Fruit fly (Drosophila melanogaster) whole organism, embryonic: ENCODE measurements around the gene Dsp1.

Source experiments
- BtbVII ChIP-seq: fragments of 200-800 bp; sonication (Bioruptor generic); optimal IDR thresholded peaks from 3 replicates; lab custom pipeline; 2017; ENCODE audit warnings: missing biosample characterization, mild to moderate bottlenecking, missing genetic modification characterization
- CG11247 ChIP-seq: fragments of 200-800 bp; sonication (Bioruptor generic); IDR thresholded peaks from 2 replicates; pipeline ENCODE4 v1.3.6; 2022; ENCODE audit warnings: missing biosample characterization, missing genetic modification characterization
- CG11456 ChIP-seq: fragments of 200-800 bp; sonication (Bioruptor generic); IDR thresholded peaks from 3 replicates; pipeline ENCODE4 v1.3.6; 2022; ENCODE audit warnings: missing biosample characterization, missing genetic modification characterization
- CG11504 ChIP-seq: fragments of 200-800 bp; sonication (Bioruptor generic); optimal IDR thresholded peaks from 3 replicates; lab custom pipeline; 2019; ENCODE audit warnings: missing biosample characterization, mild to moderate bottlenecking, missing genetic modification characterization, moderate library complexity
- CG12659 ChIP-seq: fragments of 200-800 bp; sonication (Bioruptor generic); optimal IDR thresholded peaks from 3 replicates; lab custom pipeline; 2017; ENCODE audit warnings: mild to moderate bottlenecking, missing biosample characterization, missing genetic modification reagents, missing genetic modification characterization
- CG13624 ChIP-seq: fragments of 200-800 bp; sonication (Bioruptor generic); optimal IDR thresholded peaks from 2 replicates; lab custom pipeline; 2016; ENCODE audit warnings: missing biosample characterization, missing genetic modification characterization
- CG1529 ChIP-seq: fragments of 200-800 bp; sonication (Bioruptor generic); optimal IDR thresholded peaks from 3 replicates; lab custom pipeline; 2018; ENCODE audit warnings: missing biosample characterization, missing genetic modification characterization
- CG15514 ChIP-seq: fragments of 200-800 bp; sonication (Bioruptor generic); optimal IDR thresholded peaks from 3 replicates; lab custom pipeline; 2017; ENCODE audit warnings: missing biosample characterization, missing genetic modification characterization, mild to moderate bottlenecking, moderate library complexity, missing genetic modification reagents
- CG1603 ChIP-seq: fragments of 200-800 bp; sonication (Bioruptor generic); optimal IDR thresholded peaks from 2 replicates; lab custom pipeline; 2019; ENCODE audit warnings: missing biosample characterization, mild to moderate bottlenecking, missing genetic modification characterization, moderate library complexity
- CG16813 ChIP-seq: fragments of 200-800 bp; sonication (Bioruptor generic); IDR thresholded peaks from 3 replicates; pipeline ENCODE4 v1.3.6; 2022; ENCODE audit warnings: missing biosample characterization, missing genetic modification characterization; ENCODE audit not compliant: partially characterized antibody
- CG30403 ChIP-seq: fragments of 200-800 bp; sonication (Bioruptor generic); optimal IDR thresholded peaks from 3 replicates; lab custom pipeline; 2016; ENCODE audit warnings: missing biosample characterization, missing genetic modification characterization
- CG31365 ChIP-seq: fragments of 200-800 bp; sonication (Bioruptor generic); optimal IDR thresholded peaks from 2 replicates; lab custom pipeline; 2018; ENCODE audit warnings: missing biosample characterization, mild to moderate bottlenecking, missing genetic modification characterization
- CG32767 ChIP-seq: fragments of 200-800 bp; sonication (Bioruptor generic); IDR thresholded peaks from 2 replicates; pipeline ENCODE4 v1.3.6; 2022; ENCODE audit warnings: missing biosample characterization, missing genetic modification characterization
- CG33557 ChIP-seq: fragments of 200-800 bp; sonication (Bioruptor generic); optimal IDR thresholded peaks from 2 replicates; lab custom pipeline; 2019; ENCODE audit warnings: missing biosample characterization, mild to moderate bottlenecking, missing genetic modification characterization, moderate library complexity
- CG34224 ChIP-seq: fragments of 200-800 bp; sonication (Bioruptor generic); IDR thresholded peaks from 3 replicates; pipeline ENCODE4 v1.3.6; 2022; ENCODE audit warnings: missing biosample characterization, missing genetic modification characterization; ENCODE audit not compliant: partially characterized antibody
- CG6791 ChIP-seq: fragments of 200-800 bp; sonication (Bioruptor generic); IDR thresholded peaks from 3 replicates; pipeline ENCODE4 v1.3.6; 2022; ENCODE audit warnings: missing biosample characterization, missing genetic modification characterization; ENCODE audit not compliant: partially characterized antibody
- CG8089 ChIP-seq: fragments of 200-800 bp; sonication (Bioruptor generic); optimal IDR thresholded peaks from 3 replicates; lab custom pipeline; 2016; ENCODE audit warnings: missing biosample characterization, missing genetic modification characterization
- CoRest ChIP-seq: fragments of 200-800 bp; sonication (Bioruptor generic); optimal IDR thresholded peaks from 3 replicates; lab custom pipeline; 2018; ENCODE audit warnings: missing biosample characterization, mild to moderate bottlenecking, missing genetic modification characterization, moderate library complexity
- Dek ChIP-seq: fragments of 200-800 bp; sonication (Bioruptor generic); optimal IDR thresholded peaks from 3 replicates; lab custom pipeline; 2019; ENCODE audit warnings: missing biosample characterization, mild to moderate bottlenecking, missing genetic modification characterization, moderate library complexity
- Dref ChIP-seq: fragments of 200-800 bp; sonication (Bioruptor generic); IDR thresholded peaks from 2 replicates; pipeline ENCODE4 v1.3.6; 2022; ENCODE audit warnings: missing biosample characterization, missing genetic modification characterization
- Drgx ChIP-seq: fragments of 200-800 bp; sonication (Bioruptor generic); IDR thresholded peaks from 2 replicates; pipeline ENCODE4 v1.3.6; 2022; ENCODE audit warnings: missing biosample characterization, missing genetic modification characterization
- Ets97D ChIP-seq: fragments of 200-800 bp; sonication (Bioruptor generic); optimal IDR thresholded peaks from 3 replicates; lab custom pipeline; 2016; ENCODE audit warnings: missing biosample characterization, missing genetic modification characterization
- Fer1 ChIP-seq: fragments of 200-800 bp; sonication (Bioruptor generic); optimal IDR thresholded peaks from 2 replicates; lab custom pipeline; 2017; ENCODE audit warnings: missing biosample characterization, mild to moderate bottlenecking, missing genetic modification characterization
- Hey ChIP-seq: fragments of 200-800 bp; sonication (Bioruptor generic); optimal IDR thresholded peaks from 3 replicates; lab custom pipeline; 2018; ENCODE audit warnings: missing biosample characterization, mild to moderate bottlenecking, missing genetic modification characterization
- Lim3 ChIP-seq: fragments of 200-800 bp; sonication (Bioruptor generic); IDR thresholded peaks from 2 replicates; pipeline ENCODE4 v1.3.6; 2022; ENCODE audit warnings: missing biosample characterization, missing genetic modification characterization
- MBD-R2 ChIP-seq: fragments of 200-800 bp; sonication (Bioruptor generic); IDR thresholded peaks from 2 replicates; pipeline ENCODE4 v1.3.6; 2022; ENCODE audit warnings: missing biosample characterization, missing genetic modification characterization
- Opbp ChIP-seq: fragments of 200-800 bp; sonication (Bioruptor generic); IDR thresholded peaks from 3 replicates; pipeline ENCODE4 v1.3.6; 2022; ENCODE audit warnings: missing biosample characterization, missing genetic modification characterization; ENCODE audit not compliant: partially characterized antibody
- Rfx ChIP-seq: fragments of 200-800 bp; sonication (Bioruptor generic); IDR thresholded peaks from 2 replicates; pipeline ENCODE4 v1.3.6; 2022; ENCODE audit warnings: missing biosample characterization, missing genetic modification characterization
- Scr ChIP-seq: fragments of 200-800 bp; sonication (Bioruptor generic); IDR thresholded peaks from 2 replicates; pipeline ENCODE4 v1.3.6; 2022; ENCODE audit warnings: missing biosample characterization, missing genetic modification characterization; ENCODE audit not compliant: partially characterized antibody
- Six4 ChIP-seq: fragments of 200-800 bp; sonication (Bioruptor generic); optimal IDR thresholded peaks from 2 replicates; lab custom pipeline; 2016; ENCODE audit warnings: missing biosample characterization, missing genetic modification characterization
- bab2 ChIP-seq: fragments of 200-800 bp; sonication (Bioruptor generic); optimal IDR thresholded peaks from 2 replicates; lab custom pipeline; 2016; ENCODE audit warnings: missing biosample characterization, missing genetic modification characterization
- crp ChIP-seq, 2 experiments: fragments of 200-800 bp; sonication (Bioruptor generic); optimal IDR thresholded peaks; 2 replicates in 1 of 2; 3 replicates in 1 of 2; lab custom pipeline; 2017; ENCODE audit warnings: missing biosample characterization in 2 of 2, missing genetic modification characterization in 2 of 2, mild to moderate bottlenecking in 1 of 2, moderate library complexity in 1 of 2
- gce ChIP-seq: fragments of 200-800 bp; sonication (Bioruptor generic); IDR thresholded peaks from 3 replicates; pipeline ENCODE4 v1.3.6; 2022; ENCODE audit warnings: missing biosample characterization, missing genetic modification characterization
- gro ChIP-seq: fragments of 200-800 bp; sonication (Bioruptor generic); optimal IDR thresholded peaks from 2 replicates; lab custom pipeline; 2016; ENCODE audit warnings: missing biosample characterization, missing genetic modification characterization
- h ChIP-seq: fragments of >200 bp; optimal IDR thresholded peaks from 2 replicates; lab custom pipeline; 2017
- inv ChIP-seq: fragments of 200-800 bp; sonication (Bioruptor generic); IDR thresholded peaks from 2 replicates; pipeline ENCODE4 v1.3.6; 2022; ENCODE audit warnings: missing biosample characterization, missing genetic modification characterization; ENCODE audit not compliant: partially characterized antibody
- knrl ChIP-seq: fragments of 200-800 bp; sonication (Bioruptor generic); IDR thresholded peaks from 3 replicates; pipeline ENCODE4 v1.3.6; 2022; ENCODE audit warnings: missing biosample characterization, missing genetic modification characterization; ENCODE audit not compliant: partially characterized antibody
- lab ChIP-seq: fragments of 200-800 bp; sonication (Bioruptor generic); optimal IDR thresholded peaks from 3 replicates; lab custom pipeline; 2017; ENCODE audit warnings: missing biosample characterization, missing genetic modification characterization, mild to moderate bottlenecking, moderate library complexity, missing genetic modification reagents
- nerfin-2 ChIP-seq: fragments of 200-800 bp; sonication (Bioruptor generic); IDR thresholded peaks from 2 replicates; pipeline ENCODE4 v1.3.6; 2022; ENCODE audit warnings: missing biosample characterization, missing genetic modification characterization; ENCODE audit not compliant: partially characterized antibody
- nmo ChIP-seq: fragments of 200-800 bp; sonication (Bioruptor generic); optimal IDR thresholded peaks from 2 replicates; lab custom pipeline; 2018; ENCODE audit warnings: missing biosample characterization, mild to moderate bottlenecking, missing genetic modification characterization, moderate library complexity
- pb ChIP-seq: fragments of 200-800 bp; sonication (Bioruptor generic); optimal IDR thresholded peaks from 3 replicates; lab custom pipeline; 2016; ENCODE audit warnings: missing biosample characterization, missing genetic modification characterization
- pfk ChIP-seq: fragments of 200-800 bp; sonication (Bioruptor generic); optimal IDR thresholded peaks from 2 replicates; lab custom pipeline; 2018; ENCODE audit warnings: missing biosample characterization, mild to moderate bottlenecking, missing genetic modification characterization, moderate library complexity
- sima ChIP-seq: fragments of 200-800 bp; sonication (Bioruptor generic); optimal IDR thresholded peaks from 2 replicates; lab custom pipeline; 2016; ENCODE audit warnings: missing biosample characterization, missing genetic modification characterization
- tin ChIP-seq: fragments of 200-800 bp; sonication (Bioruptor generic); optimal IDR thresholded peaks from 3 replicates; lab custom pipeline; 2016; ENCODE audit warnings: missing biosample characterization, missing genetic modification characterization
- trem ChIP-seq: fragments of 200-800 bp; optimal IDR thresholded peaks from 3 replicates; lab custom pipeline; 2019; ENCODE audit warnings: missing biosample characterization, mild to moderate bottlenecking, missing genetic modification characterization, moderate library complexity
- vnd ChIP-seq: fragments of 200-800 bp; sonication (Bioruptor generic); IDR thresholded peaks from 3 replicates; pipeline ENCODE4 v1.3.6; 2022; ENCODE audit warnings: missing biosample characterization, missing genetic modification characterization; ENCODE audit not compliant: partially characterized antibody
- wek ChIP-seq: fragments of 200-800 bp; sonication (Bioruptor generic); optimal IDR thresholded peaks from 3 replicates; lab custom pipeline; 2018; ENCODE audit warnings: missing biosample characterization, mild to moderate bottlenecking, missing genetic modification characterization, moderate library complexity
- yki ChIP-seq: fragments of >200 bp; optimal IDR thresholded peaks from 3 replicates; lab custom pipeline; 2018
- z ChIP-seq: fragments of 200-800 bp; sonication (Bioruptor generic); IDR thresholded peaks from 3 replicates; pipeline ENCODE4 v1.3.6; 2022; ENCODE audit warnings: missing biosample characterization, missing genetic modification characterization

Dsp1 gene

dm6 chrX:16331562-16332233 is 1.7 kb upstream of the Dsp1 start (continued):
- peak; percentile 11 for TF ChIP-seq nmo (GFP tag; lab: Kevin White, UChicago)
- TF ChIP-seq Six4 (GFP tag; lab: Kevin White, UChicago) = no peak
- no peak for TF ChIP-seq CG33557 (GFP tag; lab: Kevin White, UChicago)
- TF ChIP-seq CG11504 (tag; lab: Kevin White, UChicago) = no peak
- no peak for TF ChIP-seq CG11456
- peak; percentile 28 for TF ChIP-seq CoRest
- no peak for TF ChIP-seq h
- TF ChIP-seq gce (GFP tag; lab: Robert Waterston, UW) = no peak
- TF ChIP-seq gro = no peak
- peak; percentile 19 for TF ChIP-seq Ets97D (GFP tag; lab: Kevin White, UChicago)
- peak; percentile 90 for TF ChIP-seq CG15514 (GFP tag; lab: Kevin White, UChicago)
- peak in 1 of 2 experiments; percentile 8 for TF ChIP-seq crp (GFP tag; optimal IDR thresholded peaks at IDR 0.05; lab: Kevin White, UChicago)
- peak; percentile 89 for TF ChIP-seq Opbp (GFP tag; lab: Robert Waterston, UW)
- no peak for TF ChIP-seq CG32767 (GFP tag; lab: Robert Waterston, UW)
- peak; percentile 77 for TF ChIP-seq inv (GFP tag; lab: Robert Waterston, UW)
- no peak for TF ChIP-seq Drgx
- peak; percentile 48 for TF ChIP-seq Dref (GFP tag; lab: Robert Waterston, UW)
- no peak for TF ChIP-seq tin (GFP tag; lab: Kevin White, UChicago)
- TF ChIP-seq MBD-R2 = peak; percentile 47; the same call in 1 of the 2 replicates
- TF ChIP-seq Lim3 (GFP tag; lab: Robert Waterston, UW) = no peak
- no peak for TF ChIP-seq CG30403 (GFP tag; lab: Kevin White, UChicago)
- TF ChIP-seq z = no peak
- no peak for TF ChIP-seq lab (GFP tag; lab: Kevin White, UChicago)
- TF ChIP-seq knrl (GFP tag; lab: Robert Waterston, UW) = peak; percentile 89
- TF ChIP-seq wek = peak; percentile 2
- TF ChIP-seq sima (GFP tag; lab: Kevin White, UChicago) = no peak
- TF ChIP-seq pb (GFP tag; lab: Kevin White, UChicago) = no peak
- TF ChIP-seq yki = no peak
- TF ChIP-seq Rfx = peak; percentile 67
- no peak for TF ChIP-seq CG31365 (tag; lab: Kevin White, UChicago)
- TF ChIP-seq CG1603 (tag; lab: Kevin White, UChicago) = peak; percentile 59
- TF ChIP-seq vnd = peak; percentile 61; the same call in 2 of the 3 replicates
- no peak for TF ChIP-seq CG13624
- no peak for TF ChIP-seq CG1529 (GFP tag; lab: Kevin White, UChicago)
- TF ChIP-seq bab2 = no peak
- no peak for TF ChIP-seq Fer1 (GFP tag; lab: Kevin White, UChicago)
- peak; percentile 84 for TF ChIP-seq CG6791 (GFP tag; lab: Robert Waterston, UW)
- no peak for TF ChIP-seq Hey (tag; lab: Kevin White, UChicago)
- no peak for TF ChIP-seq CG11247
- TF ChIP-seq CG12659 (GFP tag; lab: Kevin White, UChicago) = peak; percentile 39
- peak; percentile 78 for TF ChIP-seq CG34224
- TF ChIP-seq CG16813 (GFP tag; lab: Robert Waterston, UW) = peak; percentile 86
- TF ChIP-seq Dek (tag; lab: Kevin White, UChicago) = no peak
- no peak for TF ChIP-seq CG8089 (GFP tag; lab: Kevin White, UChicago)
- TF ChIP-seq pfk = peak; percentile 95
- no peak for TF ChIP-seq BtbVII
- 0 out of 2 replicates have a peak, but pooled peaks have one; percentile 15 for TF ChIP-seq nerfin-2 (GFP tag; lab: Robert Waterston, UW)
- no peak for TF ChIP-seq trem (tag; lab: Kevin White, UChicago)
- peak; percentile 86 for TF ChIP-seq Scr (GFP tag; lab: Robert Waterston, UW)
